Worm (Caenorhabditis elegans): ENCODE results near the gene rab-37.

DNA sequence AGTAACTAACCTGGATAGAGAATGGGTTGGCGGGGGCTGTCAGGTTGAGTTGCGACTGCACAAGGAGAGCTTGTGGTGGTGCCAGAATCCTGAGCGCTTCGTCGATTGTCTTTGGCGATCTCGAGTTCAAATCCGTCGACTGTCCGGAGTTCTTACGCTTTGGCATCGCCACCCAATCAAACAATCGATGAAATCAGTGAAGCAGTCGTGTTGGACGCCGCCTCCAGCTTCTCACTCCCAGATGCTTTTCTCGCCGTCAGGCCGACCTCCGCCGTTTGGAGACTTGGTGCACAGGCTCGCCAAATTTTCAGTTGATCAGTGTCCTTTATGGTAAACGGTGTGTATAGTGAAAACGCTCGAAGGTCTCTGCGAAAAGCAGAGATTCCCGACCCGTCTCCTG lies 18.8 kb downstream of the rab-37 start, which contains the start of the genes F20B6.10 and hpk-1:
- TF ChIP-seq unc-3 (GFP tag; conservative IDR thresholded peaks at IDR 0.05) (no peak), unc-3 (tag; optimal IDR thresholded peaks at IDR 0.05) (no peak), pros-1 (tag; optimal IDR thresholded peaks at IDR 0.05) (no peak), npax-4 (tag; optimal IDR thresholded peaks at IDR 0.05) (no peak), nhr-232 (tag; optimal IDR thresholded peaks at IDR 0.05) (no peak), ceh-9 (tag; optimal IDR thresholded peaks at IDR 0.05) (no peak), nhr-11 (tag; optimal IDR thresholded peaks at IDR 0.05) (no peak), elt-2 (tag; optimal IDR thresholded peaks at IDR 0.05) (no peak), T23F11.4 (GFP tag; optimal IDR thresholded peaks at IDR 0.05) (no peak), odd-2 (tag; optimal IDR thresholded peaks at IDR 0.05) (no peak), nfya-1 (tag; optimal IDR thresholded peaks at IDR 0.05) (no peak), F13H6.1 (tag; optimal IDR thresholded peaks at IDR 0.05) (no peak), hlh-6 (tag; optimal IDR thresholded peaks at IDR 0.05) (no peak), dmd-4 (tag; optimal IDR thresholded peaks at IDR 0.05; ENCODE audit: borderline replicate concordance) (no peak)

All from whole organism, late embryonic.